Worm (Caenorhabditis elegans): ENCODE data around the gene dhs-29.

DNA sequence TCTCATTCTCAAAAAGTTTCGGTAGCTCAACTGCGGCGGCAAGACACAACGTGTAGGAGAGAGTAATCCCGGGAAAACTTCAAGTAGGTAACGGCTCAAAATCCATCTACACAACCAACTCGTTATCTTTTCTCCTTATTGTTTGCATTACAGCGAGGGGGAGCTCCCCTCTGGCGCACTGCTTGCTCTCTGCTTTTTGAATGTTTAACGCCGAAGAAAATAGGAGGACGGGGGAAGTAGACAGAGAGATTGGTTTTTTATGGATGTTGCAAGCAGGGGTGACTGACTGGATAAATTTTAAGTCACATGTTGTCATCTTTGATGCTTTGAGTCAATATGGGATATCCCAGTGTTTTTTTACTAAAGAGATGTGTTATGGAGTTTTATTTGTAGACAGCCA, 24.9 kb upstream of the dhs-29 start:
- TF ChIP-seq snpc-4 (tag; optimal IDR thresholded peaks at IDR 0.05), result no peak
- no peak for TF ChIP-seq nhr-25 (tag; optimal IDR thresholded peaks at IDR 0.05)
- TF ChIP-seq nfya-1 (tag; optimal IDR thresholded peaks at IDR 0.05; ENCODE audit: insufficient read depth), result no peak
- TF ChIP-seq egl-27 (tag; optimal IDR thresholded peaks at IDR 0.05), result no peak
- TF ChIP-seq nhr-23 (tag; optimal IDR thresholded peaks at IDR 0.05), result no peak
- TF ChIP-seq ama-1 (optimal IDR thresholded peaks at IDR 0.05), result no peak
- TF ChIP-seq pqm-1 (tag; optimal IDR thresholded peaks at IDR 0.05), result no peak
- no peak for TF ChIP-seq nhr-28 (tag; optimal IDR thresholded peaks at IDR 0.05)
- TF ChIP-seq ceh-16 (tag; optimal IDR thresholded peaks at IDR 0.05), result no peak
- no peak for TF ChIP-seq lin-39 (tag; optimal IDR thresholded peaks at IDR 0.05)
